Fruit fly (Drosophila melanogaster) whole organism, adult: ENCODE results near the gene Cyp4d8.

Experiments used
- CG11617 ChIP-seq: fragments of 200-800 bp; sonication (Bioruptor generic); optimal IDR thresholded peaks from 2 replicates; lab custom pipeline; 2017; ENCODE audit warnings: mild to moderate bottlenecking, missing biosample characterization, missing genetic modification reagents, missing genetic modification characterization
- CG12768 ChIP-seq: fragments of 200-800 bp; sonication (Bioruptor generic); optimal IDR thresholded peaks from 2 replicates; lab custom pipeline; 2017; ENCODE audit warnings: missing biosample characterization, missing genetic modification characterization, mild to moderate bottlenecking, moderate library complexity, missing genetic modification reagents
- CG14711 ChIP-seq: fragments of 200-800 bp; sonication (Bioruptor generic); optimal IDR thresholded peaks from 2 replicates; lab custom pipeline; 2018; ENCODE audit warnings: missing biosample characterization, mild to moderate bottlenecking, missing genetic modification characterization, moderate library complexity
- CG1620 ChIP-seq: fragments of 200-800 bp; sonication (Bioruptor generic); optimal IDR thresholded peaks from 2 replicates; lab custom pipeline; 2016; ENCODE audit warnings: missing biosample characterization, missing genetic modification characterization
- CG33017 ChIP-seq: fragments of 200-800 bp; sonication (Bioruptor generic); optimal IDR thresholded peaks from 2 replicates; lab custom pipeline; 2018; ENCODE audit warnings: missing biosample characterization, mild to moderate bottlenecking, missing genetic modification characterization, moderate library complexity
- CG5204 ChIP-seq: fragments of 200-800 bp; sonication (Bioruptor generic); optimal IDR thresholded peaks from 2 replicates; lab custom pipeline; 2016; ENCODE audit warnings: missing biosample characterization, missing genetic modification characterization
- CG7045 ChIP-seq: fragments of 200-800 bp; sonication (Bioruptor generic); optimal IDR thresholded peaks from 2 replicates; lab custom pipeline; 2017; ENCODE audit warnings: missing biosample characterization, mild to moderate bottlenecking, missing genetic modification characterization
- CG7101 ChIP-seq: fragments of 200-800 bp; sonication (Bioruptor generic); optimal IDR thresholded peaks from 2 replicates; lab custom pipeline; 2018; ENCODE audit warnings: missing biosample characterization, mild to moderate bottlenecking, missing genetic modification characterization, moderate library complexity
- Clk ChIP-seq: fragments of 200-800 bp; sonication (Bioruptor generic); optimal IDR thresholded peaks from 2 replicates; lab custom pipeline; 2017; ENCODE audit warnings: missing biosample characterization, missing genetic modification characterization
- Crg-1 ChIP-seq: fragments of 200-800 bp; sonication (Bioruptor generic); optimal IDR thresholded peaks from 2 replicates; lab custom pipeline; 2016; ENCODE audit warnings: missing biosample characterization, missing genetic modification characterization
- Hr96 ChIP-seq: fragments of 200-800 bp; sonication (Bioruptor generic); optimal IDR thresholded peaks from 2 replicates; lab custom pipeline; 2016; ENCODE audit warnings: missing biosample characterization, missing genetic modification characterization
- Mnt ChIP-seq: fragments of 200-800 bp; sonication (Bioruptor generic); optimal IDR thresholded peaks from 2 replicates; lab custom pipeline; 2016; ENCODE audit warnings: missing biosample characterization, mild to moderate bottlenecking, missing genetic modification characterization
- bab1 ChIP-seq: fragments of 200-800 bp; sonication (Bioruptor generic); optimal IDR thresholded peaks from 3 replicates; lab custom pipeline; 2019; ENCODE audit warnings: missing biosample characterization, mild to moderate bottlenecking, missing genetic modification characterization, moderate library complexity
- cic ChIP-seq: fragments of 200-800 bp; sonication (Bioruptor generic); optimal IDR thresholded peaks from 2 replicates; lab custom pipeline; 2017; ENCODE audit warnings: missing biosample characterization, mild to moderate bottlenecking, missing genetic modification characterization, moderate library complexity
- cnc ChIP-seq, 2 experiments: fragments of >200 bp; optimal IDR thresholded peaks; 2 replicates each; lab custom pipeline; 2017
- kay ChIP-seq: fragments of 200-800 bp; sonication (Bioruptor generic); peaks from one replicate; lab custom pipeline; 2016; ENCODE audit warnings: missing biosample characterization, missing genetic modification characterization, borderline replicate concordance
- ovo ChIP-seq: fragments of 200-800 bp; sonication (Bioruptor generic); optimal IDR thresholded peaks from 2 replicates; lab custom pipeline; 2016; ENCODE audit warnings: missing biosample characterization, missing genetic modification characterization
- pad ChIP-seq: fragments of 200-800 bp; sonication (Bioruptor generic); optimal IDR thresholded peaks from 3 replicates; lab custom pipeline; 2017; ENCODE audit warnings: missing biosample characterization, missing genetic modification characterization, mild to moderate bottlenecking, moderate library complexity, missing genetic modification reagents
- tj ChIP-seq: fragments of 200-800 bp; sonication (Bioruptor generic); optimal IDR thresholded peaks from 3 replicates; lab custom pipeline; 2017; ENCODE audit warnings: missing biosample characterization, mild to moderate bottlenecking, missing genetic modification characterization, moderate library complexity
- toe ChIP-seq: fragments of 200-800 bp; sonication (Bioruptor generic); optimal IDR thresholded peaks from 2 replicates; lab custom pipeline; 2016; ENCODE audit warnings: missing biosample characterization, missing genetic modification characterization

Cyp4d8 gene

dm6 chr3L:7471259-7471658 is 24.7 kb downstream of the Cyp4d8 start, which contains the start of gene CG8541:
Gene CG8541 (plus strand): TSS chr3L:7471559.
- TF ChIP-seq cic (GFP tag; lab: Kevin White, UChicago), result no peak
- no peak for TF ChIP-seq CG12768 (GFP tag; lab: Kevin White, UChicago)
- no peak for TF ChIP-seq CG5204 (GFP tag; lab: Kevin White, UChicago)
- no peak for TF ChIP-seq Mnt
- no peak for TF ChIP-seq ovo (GFP tag; lab: Kevin White, UChicago)
- TF ChIP-seq CG11617 (GFP tag; lab: Kevin White, UChicago), result no peak
- no peak for TF ChIP-seq Hr96 (GFP tag; lab: Kevin White, UChicago)
- no peak for TF ChIP-seq CG14711 (tag; lab: Kevin White, UChicago)
- no peak for TF ChIP-seq pad (GFP tag; lab: Kevin White, UChicago)
- no peak for TF ChIP-seq bab1 (GFP tag; lab: Kevin White, UChicago)
- no peak for TF ChIP-seq Crg-1 (GFP tag; lab: Kevin White, UChicago)
- no peak for TF ChIP-seq kay (GFP tag; lab: Kevin White, UChicago)
- TF ChIP-seq CG1620 (GFP tag; lab: Kevin White, UChicago), result no peak
- TF ChIP-seq cnc (optimal IDR thresholded peaks at IDR 0.05; lab: Kevin White, UChicago), result no peak
- TF ChIP-seq tj (GFP tag; lab: Kevin White, UChicago), result no peak
- TF ChIP-seq CG7101, result no peak
- no peak for TF ChIP-seq toe (GFP tag; lab: Kevin White, UChicago)
- TF ChIP-seq Clk (GFP tag; lab: Kevin White, UChicago), result no peak

- TF ChIP-seq Mnt, result no peak
- no peak for TF ChIP-seq CG5204 (GFP tag; lab: Kevin White, UChicago)
- TF ChIP-seq toe (GFP tag; lab: Kevin White, UChicago), result no peak
- no peak for TF ChIP-seq cic (GFP tag; lab: Kevin White, UChicago)
- TF ChIP-seq CG7045 (GFP tag; lab: Kevin White, UChicago), result no peak
- TF ChIP-seq Clk (GFP tag; lab: Kevin White, UChicago), result no peak
- TF ChIP-seq cnc (optimal IDR thresholded peaks at IDR 0.05; lab: Kevin White, UChicago), result no peak
- TF ChIP-seq CG1620 (GFP tag; lab: Kevin White, UChicago), result no peak
- TF ChIP-seq Crg-1 (GFP tag; lab: Kevin White, UChicago), result no peak
- TF ChIP-seq CG14711 (tag; lab: Kevin White, UChicago), result no peak
These were observed 25.8 kb downstream of the Cyp4d8 start, which contains the start of gene CG8543 for dm6 chr3L:7470202-7470601. Gene CG8543 (minus strand): TSS chr3L:7470302.

- TF ChIP-seq CG12768 (GFP tag; lab: Kevin White, UChicago) (no peak), tj (GFP tag; lab: Kevin White, UChicago) (no peak), CG7101 (no peak), cic (GFP tag; lab: Kevin White, UChicago) (no peak), CG11617 (GFP tag; lab: Kevin White, UChicago) (no peak), Crg-1 (GFP tag; lab: Kevin White, UChicago) (no peak), bab1 (GFP tag; lab: Kevin White, UChicago) (no peak), toe (GFP tag; lab: Kevin White, UChicago) (no peak), pad (GFP tag; lab: Kevin White, UChicago) (no peak), Hr96 (GFP tag; lab: Kevin White, UChicago) (no peak), CG33017 (tag; lab: Kevin White, UChicago) (no peak), ovo (GFP tag; lab: Kevin White, UChicago) (no peak), CG7045 (GFP tag; lab: Kevin White, UChicago) (no peak), Clk (GFP tag; lab: Kevin White, UChicago) (no peak), cnc (optimal IDR thresholded peaks at IDR 0.05; lab: Kevin White, UChicago) (no peak), CG14711 (tag; lab: Kevin White, UChicago) (no peak), CG5204 (GFP tag; lab: Kevin White, UChicago) (no peak), kay (GFP tag; lab: Kevin White, UChicago) (no peak), CG1620 (GFP tag; lab: Kevin White, UChicago) (no peak), Mnt (no peak)
These were observed 30.8 kb downstream of the Cyp4d8 start, which contains the start of the genes CG42660, CG42661 and Tsp66A for dm6 chr3L:7465209-7465608. Gene CG42660 (plus strand): TSS chr3L:7465509. Gene CG42661 (plus strand): TSS chr3L:7465509. Gene Tsp66A (plus strand): TSS chr3L:7465509.

dm6 chr3L:7455849-7456248 is 40.1 kb downstream of the Cyp4d8 start, which contains the start of gene ppk26:
Gene ppk26 (plus strand): TSS chr3L:7456149.
- TF ChIP-seq ovo (GFP tag; lab: Kevin White, UChicago), result no peak
- no peak for TF ChIP-seq cnc (optimal IDR thresholded peaks at IDR 0.05; lab: Kevin White, UChicago)
- TF ChIP-seq CG33017 (tag; lab: Kevin White, UChicago), result no peak
- no peak for TF ChIP-seq Crg-1 (GFP tag; lab: Kevin White, UChicago)
- no peak for TF ChIP-seq Clk (GFP tag; lab: Kevin White, UChicago)

- TF ChIP-seq CG5204 (GFP tag; lab: Kevin White, UChicago) (no peak), CG1620 (GFP tag; lab: Kevin White, UChicago) (no peak), CG11617 (GFP tag; lab: Kevin White, UChicago) (no peak), cic (GFP tag; lab: Kevin White, UChicago) (no peak)
These were observed 45.4 kb downstream of the Cyp4d8 start, which contains the start of gene CG33278 for dm6 chr3L:7450553-7450952. Gene CG33278 (plus strand): TSS chr3L:7450853.

dm6 chr3L:7449097-7449496 is 46.9 kb downstream of the Cyp4d8 start:
- TF ChIP-seq Clk (GFP tag; lab: Kevin White, UChicago) (no peak), tj (GFP tag; lab: Kevin White, UChicago) (no peak), cic (GFP tag; lab: Kevin White, UChicago) (no peak), CG12768 (GFP tag; lab: Kevin White, UChicago) (no peak), CG5204 (GFP tag; lab: Kevin White, UChicago) (no peak), kay (GFP tag; lab: Kevin White, UChicago) (no peak), CG1620 (GFP tag; lab: Kevin White, UChicago) (no peak), toe (GFP tag; lab: Kevin White, UChicago) (no peak), CG11617 (GFP tag; lab: Kevin White, UChicago) (no peak), CG14711 (tag; lab: Kevin White, UChicago) (no peak)
